Worm (Caenorhabditis elegans): ENCODE measurements around the gene grd-5.

DNA sequence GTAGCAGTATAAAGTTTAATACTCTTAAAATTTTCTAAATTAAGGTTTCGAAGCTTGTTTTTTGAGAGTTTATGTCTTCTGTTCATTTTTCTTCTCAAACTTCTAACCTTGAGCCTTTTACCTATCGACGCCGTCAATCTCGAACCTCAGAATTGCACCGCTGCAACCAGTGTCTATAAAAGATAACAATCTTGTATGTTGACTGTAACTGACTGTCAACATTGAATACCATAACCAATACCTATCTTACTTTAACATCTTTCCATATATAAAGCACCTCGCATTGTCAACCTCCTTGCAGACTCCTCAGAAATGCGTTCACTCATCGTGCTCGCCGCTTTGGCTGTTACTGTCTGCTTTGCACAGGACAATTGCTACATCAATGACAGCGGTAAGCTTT, at the start of gene grd-5:
- TF ChIP-seq nfya-1 (tag; optimal IDR thresholded peaks at IDR 0.05; ENCODE audit: borderline replicate concordance, insufficient read depth): no peak
- TF ChIP-seq pha-4 (tag; optimal IDR thresholded peaks at IDR 0.05): no peak
